Fruit fly (Drosophila melanogaster) whole organism, embryonic: Measurements from ENCODE around the gene Hip14.

Source experiments
- Atf6 ChIP-seq: fragments of 200-800 bp; sonication (Bioruptor generic); IDR thresholded peaks from 2 replicates; pipeline ENCODE4 v1.3.6; 2022; ENCODE audit warnings: missing biosample characterization, missing genetic modification characterization
- BtbVII ChIP-seq: fragments of 200-800 bp; sonication (Bioruptor generic); optimal IDR thresholded peaks from 3 replicates; lab custom pipeline; 2017; ENCODE audit warnings: missing biosample characterization, mild to moderate bottlenecking, missing genetic modification characterization
- CG10543 ChIP-seq: fragments of 200-800 bp; sonication (Bioruptor generic); optimal IDR thresholded peaks from 3 replicates; lab custom pipeline; 2017; ENCODE audit warnings: missing biosample characterization, mild to moderate bottlenecking, missing genetic modification characterization, moderate library complexity
- CG10979 ChIP-seq: fragments of 200-800 bp; sonication (Bioruptor generic); optimal IDR thresholded peaks from 2 replicates; lab custom pipeline; 2018; ENCODE audit warnings: missing biosample characterization, mild to moderate bottlenecking, missing genetic modification characterization, moderate library complexity
- CG12071 ChIP-seq: fragments of 200-800 bp; sonication (Bioruptor generic); optimal IDR thresholded peaks from 3 replicates; lab custom pipeline; 2018; ENCODE audit warnings: missing biosample characterization, mild to moderate bottlenecking, missing genetic modification characterization
- CG12104 ChIP-seq: fragments of 200-800 bp; sonication (Bioruptor generic); optimal IDR thresholded peaks from 3 replicates; lab custom pipeline; 2016; ENCODE audit warnings: missing biosample characterization, missing genetic modification characterization
- CG15073 ChIP-seq: fragments of 200-800 bp; sonication (Bioruptor generic); optimal IDR thresholded peaks from 2 replicates; lab custom pipeline; 2016; ENCODE audit warnings: missing biosample characterization, missing genetic modification characterization
- CG1603 ChIP-seq: fragments of 200-800 bp; sonication (Bioruptor generic); optimal IDR thresholded peaks from 2 replicates; lab custom pipeline; 2019; ENCODE audit warnings: missing biosample characterization, mild to moderate bottlenecking, missing genetic modification characterization, moderate library complexity
- CG18476 ChIP-seq: fragments of 200-800 bp; sonication (Bioruptor generic); optimal IDR thresholded peaks from 2 replicates; lab custom pipeline; 2016; ENCODE audit warnings: missing biosample characterization, mild to moderate bottlenecking, missing genetic modification characterization
- CG2120 ChIP-seq: fragments of 200-800 bp; sonication (Bioruptor generic); optimal IDR thresholded peaks from 3 replicates; lab custom pipeline; 2016; ENCODE audit warnings: missing biosample characterization, missing genetic modification characterization
- CG3726 ChIP-seq: fragments of 200-800 bp; sonication (Bioruptor generic); IDR thresholded peaks from 3 replicates; pipeline ENCODE4, ENCODE4 v1.3.6; 2022; ENCODE audit warnings: missing biosample characterization, missing genetic modification characterization
- CG6272 ChIP-seq: fragments of 200-800 bp; sonication (Bioruptor generic); IDR thresholded peaks from 2 replicates; pipeline ENCODE4 v1.3.6; 2022; ENCODE audit warnings: missing biosample characterization, missing genetic modification characterization
- CG7372 ChIP-seq: fragments of 200-800 bp; sonication (Bioruptor generic); IDR thresholded peaks from 2 replicates; pipeline ENCODE4 v1.3.6; 2022; ENCODE audit warnings: missing biosample characterization, missing genetic modification characterization
- CG9437 ChIP-seq: fragments of 200-800 bp; sonication (Bioruptor generic); optimal IDR thresholded peaks from 2 replicates; lab custom pipeline; 2018; ENCODE audit warnings: missing biosample characterization, mild to moderate bottlenecking, missing genetic modification characterization
- CG9797 ChIP-seq: fragments of 200-800 bp; sonication (Bioruptor generic); optimal IDR thresholded peaks from 3 replicates; lab custom pipeline; 2018; ENCODE audit warnings: missing biosample characterization, mild to moderate bottlenecking, missing genetic modification characterization
- Dp ChIP-seq: fragments of 200-800 bp; sonication (Bioruptor generic); optimal IDR thresholded peaks from 2 replicates; lab custom pipeline; 2018; ENCODE audit warnings: missing biosample characterization, mild to moderate bottlenecking, missing genetic modification characterization, moderate library complexity
- Fer1 ChIP-seq: fragments of 200-800 bp; sonication (Bioruptor generic); optimal IDR thresholded peaks from 2 replicates; lab custom pipeline; 2017; ENCODE audit warnings: missing biosample characterization, mild to moderate bottlenecking, missing genetic modification characterization
- H2.0 ChIP-seq: fragments of 200-800 bp; sonication (Bioruptor generic); IDR thresholded peaks from 2 replicates; pipeline ENCODE4 v1.3.6; 2022; ENCODE audit warnings: missing biosample characterization, missing genetic modification characterization
- HLH3B ChIP-seq: fragments of 200-800 bp; sonication (Bioruptor generic); IDR thresholded peaks from 2 replicates; pipeline ENCODE4 v1.3.6; 2022; ENCODE audit warnings: missing biosample characterization, missing genetic modification characterization
- Hmx ChIP-seq: fragments of 200-800 bp; sonication (Bioruptor generic); optimal IDR thresholded peaks from 2 replicates; lab custom pipeline; 2016; ENCODE audit warnings: missing biosample characterization, missing genetic modification characterization
- Hr3 ChIP-seq: fragments of 200-800 bp; sonication (Bioruptor generic); optimal IDR thresholded peaks from 3 replicates; lab custom pipeline; 2016; ENCODE audit warnings: missing biosample characterization, missing genetic modification characterization
- Hr51 ChIP-seq, 2 experiments: fragments of 200-800 bp; sonication (Bioruptor generic); optimal IDR thresholded peaks; 2 replicates in 1 of 2; 3 replicates in 1 of 2; lab custom pipeline; 2016 to 2018; ENCODE audit warnings: missing biosample characterization in 2 of 2, missing genetic modification characterization in 2 of 2, mild to moderate bottlenecking in 1 of 2, moderate library complexity in 1 of 2
- NC2β ChIP-seq: fragments of 200-800 bp; sonication (Bioruptor generic); optimal IDR thresholded peaks from 2 replicates; lab custom pipeline; 2016; ENCODE audit warnings: missing biosample characterization, missing genetic modification characterization
- Poxn ChIP-seq: fragments of 200-800 bp; sonication (Bioruptor generic); IDR thresholded peaks from 2 replicates; pipeline ENCODE4 v1.3.6; 2022; ENCODE audit warnings: missing biosample characterization, missing genetic modification characterization
- Ptx1 ChIP-seq: fragments of 200-800 bp; sonication (Bioruptor generic); IDR thresholded peaks from 2 replicates; pipeline ENCODE4 v1.3.6; 2022; ENCODE audit warnings: missing biosample characterization, missing genetic modification characterization
- Side ChIP-seq: fragments of 200-800 bp; sonication (Bioruptor generic); optimal IDR thresholded peaks from 2 replicates; lab custom pipeline; 2016; ENCODE audit warnings: missing biosample characterization, missing genetic modification characterization
- Sox102F ChIP-seq: fragments of 200-800 bp; sonication (Bioruptor generic); optimal IDR thresholded peaks from 2 replicates; lab custom pipeline; 2018; ENCODE audit warnings: missing biosample characterization, mild to moderate bottlenecking, missing genetic modification characterization, moderate library complexity
- Sry-δ ChIP-seq: fragments of 200-800 bp; sonication (Bioruptor generic); optimal IDR thresholded peaks from 2 replicates; lab custom pipeline; 2016; ENCODE audit warnings: missing biosample characterization, missing genetic modification characterization
- Vsx1 ChIP-seq: fragments of 200-800 bp; sonication (Bioruptor generic); optimal IDR thresholded peaks from 2 replicates; lab custom pipeline; 2017; ENCODE audit warnings: missing biosample characterization, mild to moderate bottlenecking, missing genetic modification characterization, missing genetic modification reagents
- ac ChIP-seq: fragments of 200-800 bp; sonication (Bioruptor generic); optimal IDR thresholded peaks from 3 replicates; lab custom pipeline; 2017; ENCODE audit warnings: missing biosample characterization, mild to moderate bottlenecking, missing genetic modification characterization
- ara ChIP-seq: fragments of 200-800 bp; sonication (Bioruptor generic); IDR thresholded peaks from 2 replicates; pipeline ENCODE4 v1.3.6; 2022; ENCODE audit warnings: missing biosample characterization, missing genetic modification characterization
- ci ChIP-seq: fragments of 200-800 bp; sonication (Bioruptor generic); IDR thresholded peaks from 3 replicates; pipeline ENCODE4 v1.3.6; 2022; ENCODE audit warnings: missing biosample characterization, missing genetic modification characterization
- dysf ChIP-seq: fragments of 200-800 bp; sonication (Bioruptor generic); IDR thresholded peaks from 3 replicates; pipeline ENCODE4 v1.3.6; 2022; ENCODE audit warnings: missing biosample characterization, missing genetic modification characterization
- gro ChIP-seq: fragments of 200-800 bp; sonication (Bioruptor generic); optimal IDR thresholded peaks from 2 replicates; lab custom pipeline; 2016; ENCODE audit warnings: missing biosample characterization, missing genetic modification characterization
- gt ChIP-seq: fragments of 200-800 bp; sonication (Bioruptor generic); IDR thresholded peaks from 2 replicates; pipeline ENCODE4 v1.3.6; 2022; ENCODE audit warnings: missing biosample characterization, missing genetic modification characterization
- ind ChIP-seq: fragments of 200-800 bp; sonication (Bioruptor generic); optimal IDR thresholded peaks from 3 replicates; lab custom pipeline; 2016; ENCODE audit warnings: missing biosample characterization, missing genetic modification characterization
- inv ChIP-seq: fragments of 200-800 bp; sonication (Bioruptor generic); IDR thresholded peaks from 2 replicates; pipeline ENCODE4 v1.3.6; 2022; ENCODE audit warnings: missing biosample characterization, missing genetic modification characterization; ENCODE audit not compliant: partially characterized antibody
- jing ChIP-seq: fragments of 200-800 bp; sonication (Bioruptor generic); optimal IDR thresholded peaks from 2 replicates; lab custom pipeline; 2018; ENCODE audit warnings: missing biosample characterization, mild to moderate bottlenecking, missing genetic modification characterization
- ken ChIP-seq: fragments of 200-800 bp; sonication (Bioruptor generic); IDR thresholded peaks from 3 replicates; pipeline ENCODE4 v1.3.6; 2022; ENCODE audit warnings: missing biosample characterization, missing genetic modification characterization
- luna ChIP-seq: fragments of 200-800 bp; sonication (Bioruptor generic); optimal IDR thresholded peaks from 2 replicates; lab custom pipeline; 2016; ENCODE audit warnings: missing biosample characterization, missing genetic modification characterization
- mirr ChIP-seq: fragments of 200-800 bp; sonication (Bioruptor generic); optimal IDR thresholded peaks from 3 replicates; lab custom pipeline; 2018; ENCODE audit warnings: missing biosample characterization, mild to moderate bottlenecking, missing genetic modification characterization
- otp ChIP-seq: fragments of 200-800 bp; sonication (Bioruptor generic); IDR thresholded peaks from 3 replicates; pipeline ENCODE4, ENCODE4 v1.3.6; 2022; ENCODE audit warnings: missing biosample characterization, missing genetic modification characterization
- p53 ChIP-seq: fragments of 200-800 bp; sonication (Bioruptor generic); optimal IDR thresholded peaks from 2 replicates; lab custom pipeline; 2016; ENCODE audit warnings: missing biosample characterization, missing genetic modification characterization
- peb ChIP-seq: fragments of 200-800 bp; sonication (Bioruptor generic); IDR thresholded peaks from 2 replicates; pipeline ENCODE4 v1.3.6; 2022; ENCODE audit warnings: missing biosample characterization, missing genetic modification characterization
- phol ChIP-seq: fragments of 200-800 bp; sonication (Bioruptor generic); optimal IDR thresholded peaks from 3 replicates; lab custom pipeline; 2018; ENCODE audit warnings: missing biosample characterization, mild to moderate bottlenecking, missing genetic modification characterization, moderate library complexity
- run ChIP-seq: fragments of 200-800 bp; sonication (Bioruptor generic); optimal IDR thresholded peaks from 3 replicates; lab custom pipeline; 2018; ENCODE audit warnings: missing biosample characterization, mild to moderate bottlenecking, missing genetic modification characterization
- schlank ChIP-seq: fragments of 200-800 bp; sonication (Bioruptor generic); optimal IDR thresholded peaks from 2 replicates; lab custom pipeline; 2018; ENCODE audit warnings: missing biosample characterization, mild to moderate bottlenecking, missing genetic modification characterization
- so ChIP-seq: fragments of 200-800 bp; sonication (Bioruptor generic); IDR thresholded peaks from 3 replicates; pipeline ENCODE4 v1.3.6; 2022; ENCODE audit warnings: missing biosample characterization, missing genetic modification characterization
- stc ChIP-seq: fragments of 200-800 bp; sonication (Bioruptor generic); IDR thresholded peaks from 2 replicates; pipeline ENCODE4 v1.3.6; 2022; ENCODE audit warnings: missing biosample characterization, missing genetic modification characterization
- wek ChIP-seq: fragments of 200-800 bp; sonication (Bioruptor generic); optimal IDR thresholded peaks from 3 replicates; lab custom pipeline; 2018; ENCODE audit warnings: missing biosample characterization, mild to moderate bottlenecking, missing genetic modification characterization, moderate library complexity
- yki ChIP-seq: fragments of >200 bp; optimal IDR thresholded peaks from 3 replicates; lab custom pipeline; 2018
- zen2 ChIP-seq: fragments of 200-800 bp; sonication (Bioruptor generic); IDR thresholded peaks from 3 replicates; pipeline ENCODE4 v1.3.6; 2022; ENCODE audit warnings: missing biosample characterization, missing genetic modification characterization; ENCODE audit not compliant: partially characterized antibody
- zfh1 ChIP-seq: fragments of 200-800 bp; sonication (Bioruptor generic); IDR thresholded peaks from 3 replicates; pipeline ENCODE4 v1.3.6; 2022; ENCODE audit warnings: missing biosample characterization, missing genetic modification characterization

The Hip14 gene

DNA sequence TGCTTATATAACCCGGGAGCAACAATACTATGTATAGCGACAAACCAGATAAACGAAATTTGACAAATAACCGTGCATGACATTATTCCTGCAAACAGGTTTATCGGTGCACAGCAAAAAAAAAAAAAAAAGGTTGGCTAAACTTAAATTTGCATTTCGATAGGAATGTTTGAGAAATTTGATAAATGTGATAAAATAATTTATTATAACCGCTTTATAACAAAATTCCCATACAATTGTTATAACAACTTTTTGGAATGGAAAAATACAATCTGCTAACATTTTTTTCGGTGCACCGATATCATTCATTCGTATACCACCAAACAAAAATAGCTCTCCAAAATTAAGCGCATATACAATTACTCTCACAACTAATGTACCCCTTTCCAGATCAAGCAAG, 10.5 kb upstream of the Hip14 start (continued):
- TF ChIP-seq schlank (tag; lab: Kevin White, UChicago) (no peak), so (GFP tag; lab: Robert Waterston, UW) (no peak), CG1603 (tag; lab: Kevin White, UChicago) (no peak), mirr (GFP tag; lab: Kevin White, UChicago) (no peak), CG12071 (no peak), dysf (peak; percentile 76), wek (GFP tag; lab: Kevin White, UChicago) (no peak), BtbVII (peak; percentile 31), Fer1 (GFP tag; lab: Kevin White, UChicago) (peak; percentile 68), Hmx (no peak), zen2 (no peak), HLH3B (GFP tag; lab: Robert Waterston, UW) (peak; percentile 52; the same call in 1 of the 2 replicates), H2.0 (GFP tag; lab: Robert Waterston, UW) (no peak), CG6272 (GFP tag; lab: Robert Waterston, UW) (peak; percentile 65), Ptx1 (peak; percentile 84), Sry-δ (GFP tag; lab: Kevin White, UChicago) (no peak), Vsx1 (no peak), luna (GFP tag; lab: Kevin White, UChicago) (no peak), peb (GFP tag; lab: Robert Waterston, UW) (no peak), ci (no peak), zfh1 (no peak), Atf6 (GFP tag; lab: Robert Waterston, UW) (peak; percentile 52; the same call in 1 of the 2 replicates), stc (GFP tag; lab: Robert Waterston, UW) (peak; percentile 74), p53 (GFP tag; lab: Kevin White, UChicago) (no peak), ind (peak; percentile 56), CG9437 (no peak), Poxn (GFP tag; lab: Robert Waterston, UW) (no peak), CG10543 (GFP tag; lab: Kevin White, UChicago) (peak; percentile 14), Sox102F (GFP tag; lab: Kevin White, UChicago) (no peak), CG15073 (GFP tag; lab: Kevin White, UChicago) (no peak), yki (no peak), Side (GFP tag; lab: Kevin White, UChicago) (no peak), CG18476 (peak; percentile 21), CG9797 (GFP tag; lab: Kevin White, UChicago) (no peak), inv (GFP tag; lab: Robert Waterston, UW) (no peak), run (tag; lab: Kevin White, UChicago) (no peak), ac (no peak), Hr51 (GFP tag; optimal IDR thresholded peaks at IDR 0.05; lab: Kevin White, UChicago) (no peak), phol (tag; lab: Kevin White, UChicago) (peak; percentile 56), gt (GFP tag; lab: Robert Waterston, UW) (no peak), Dp (no peak), NC2β (GFP tag; lab: Kevin White, UChicago) (no peak), gro (GFP tag; lab: Kevin White, UChicago) (no peak), Hr3 (GFP tag; lab: Kevin White, UChicago) (peak; percentile 31), CG12104 (GFP tag; lab: Kevin White, UChicago) (peak; percentile 12), CG2120 (peak; percentile 63), ken (GFP tag; lab: Robert Waterston, UW) (no peak), ara (GFP tag; lab: Robert Waterston, UW) (peak; percentile 60), CG10979 (peak; percentile 44), jing (GFP tag; lab: Kevin White, UChicago) (no peak), CG7372 (peak; percentile 62), otp (GFP tag; lab: Robert Waterston, UW) (no peak), CG3726 (GFP tag; lab: Robert Waterston, UW) (no peak)
